Worm (Caenorhabditis elegans) whole organism, mixed stage, embryonic: Measurements from ENCODE around the gene F52E4.5.

Experiments used
- M03D4.4 ChIP-seq: sonication (generic microtip); optimal IDR thresholded peaks from 2 replicates; lab custom pipeline; 2017; ENCODE audit warnings: mild to moderate bottlenecking, missing genetic modification characterization, missing compliant biosample characterization
- blmp-1 ChIP-seq: fragments of 150-350 bp; optimal IDR thresholded peaks from 2 replicates; lab custom pipeline; 2014; ENCODE audit warnings: missing biosample characterization, missing genetic modification characterization
- ceh-43 ChIP-seq: fragments of 200-800 bp; sonication (Bioruptor generic); optimal IDR thresholded peaks from 2 replicates; lab custom pipeline; 2018; ENCODE audit warnings: mild to moderate bottlenecking, missing genetic modification characterization, moderate library complexity, missing compliant biosample characterization
- ces-1 ChIP-seq: fragments of 150-350 bp; optimal IDR thresholded peaks from 2 replicates; lab custom pipeline; 2014; ENCODE audit warnings: missing biosample characterization, missing genetic modification reagents, missing genetic modification characterization
- elt-3 ChIP-seq: fragments of 150-350 bp; optimal IDR thresholded peaks from 2 replicates; lab custom pipeline; 2014; ENCODE audit warnings: missing biosample characterization, missing genetic modification characterization
- mep-1 ChIP-seq: fragments of 150-350 bp; optimal IDR thresholded peaks from 2 replicates; lab custom pipeline; 2017; ENCODE audit warnings: missing biosample characterization, missing genetic modification reagents, missing genetic modification characterization, inconsistent platforms
- nhr-12 ChIP-seq: fragments of 150-350 bp; optimal IDR thresholded peaks from 2 replicates; lab custom pipeline; 2014; ENCODE audit warnings: missing biosample characterization, missing genetic modification characterization
- nhr-28 ChIP-seq: fragments of 150-350 bp; optimal IDR thresholded peaks from 2 replicates; lab custom pipeline; 2014; ENCODE audit warnings: missing biosample characterization, missing genetic modification characterization
- pha-4 ChIP-seq: fragments of 150-350 bp; optimal IDR thresholded peaks from 2 replicates; lab custom pipeline; 2018; ENCODE audit warnings: missing biosample characterization, missing genetic modification reagents, missing genetic modification characterization
- snpc-4 ChIP-seq: fragments of 150-350 bp; optimal IDR thresholded peaks from 2 replicates; lab custom pipeline; 2014; ENCODE audit warnings: missing biosample characterization, missing genetic modification characterization
- sptf-1 ChIP-seq: sonication (generic microtip); optimal IDR thresholded peaks from 2 replicates; lab custom pipeline; 2017; ENCODE audit warnings: mild to moderate bottlenecking, missing genetic modification characterization, moderate library complexity, missing compliant biosample characterization
- unc-62 ChIP-seq: fragments of 150-350 bp; optimal IDR thresholded peaks from 2 replicates; lab custom pipeline; 2014; ENCODE audit warnings: missing biosample characterization, missing genetic modification reagents, missing genetic modification characterization
- ztf-11 ChIP-seq: fragments of 150-350 bp; optimal IDR thresholded peaks from 2 replicates; lab custom pipeline; 2014; ENCODE audit warnings: missing biosample characterization, missing genetic modification characterization

ce11 chrX:3061698-3062097 lies 25.4 kb downstream of the F52E4.5 start:
- TF ChIP-seq mep-1 (tag; lab: Kevin White, UChicago): no peak
- no peak for TF ChIP-seq pha-4 (tag; lab: Kevin White, UChicago)
- no peak for TF ChIP-seq ceh-43
- no peak for TF ChIP-seq M03D4.4 (tag; lab: Kevin White, UChicago)
- TF ChIP-seq sptf-1 (tag; lab: Kevin White, UChicago): no peak
- TF ChIP-seq unc-62: no peak
- TF ChIP-seq ces-1 (GFP tag; lab: Kevin White, UChicago): no peak
- no peak for TF ChIP-seq elt-3
- TF ChIP-seq nhr-12 (tag; lab: Kevin White, UChicago): no peak
- TF ChIP-seq snpc-4 (tag; lab: Kevin White, UChicago): no peak
- no peak for TF ChIP-seq blmp-1
- no peak for TF ChIP-seq ztf-11 (tag; lab: Kevin White, UChicago)
- no peak for TF ChIP-seq nhr-28 (tag; lab: Kevin White, UChicago)
